Fruit fly (Drosophila melanogaster) whole organism, embryonic: ENCODE measurements around the gene puf.

Experiments
- Adf1 ChIP-seq: fragments of 200-800 bp; sonication (Bioruptor generic); IDR thresholded peaks from 2 replicates; pipeline ENCODE4 v1.3.6; 2022; ENCODE audit warnings: missing biosample characterization, missing genetic modification characterization
- Blimp-1 ChIP-seq: fragments of 200-800 bp; sonication (Bioruptor generic); optimal IDR thresholded peaks from 3 replicates; lab custom pipeline; 2018; ENCODE audit warnings: missing biosample characterization, missing genetic modification characterization, mild to moderate bottlenecking, moderate library complexity, missing genetic modification reagents
- CG10654 ChIP-seq: fragments of 200-800 bp; sonication (Bioruptor generic); optimal IDR thresholded peaks from 2 replicates; lab custom pipeline; 2016; ENCODE audit warnings: missing biosample characterization, missing genetic modification characterization
- CG11696 ChIP-seq: fragments of 200-800 bp; sonication (Bioruptor generic); IDR thresholded peaks from 2 replicates; pipeline ENCODE4 v1.3.6; 2022; ENCODE audit warnings: missing biosample characterization, missing genetic modification characterization
- CG13894 ChIP-seq: fragments of 200-800 bp; sonication (Bioruptor generic); optimal IDR thresholded peaks from 3 replicates; lab custom pipeline; 2018; ENCODE audit warnings: missing biosample characterization, mild to moderate bottlenecking, missing genetic modification characterization, moderate library complexity
- CG1647 ChIP-seq: fragments of 200-800 bp; sonication (Bioruptor generic); optimal IDR thresholded peaks from 3 replicates; lab custom pipeline; 2016; ENCODE audit warnings: missing biosample characterization, missing genetic modification characterization
- CG16863 ChIP-seq: fragments of 200-800 bp; sonication (Bioruptor generic); optimal IDR thresholded peaks from 3 replicates; lab custom pipeline; 2016; ENCODE audit warnings: missing biosample characterization, missing genetic modification characterization
- CG18011 ChIP-seq: fragments of 200-800 bp; sonication (Bioruptor generic); optimal IDR thresholded peaks from 2 replicates; lab custom pipeline; 2017; ENCODE audit warnings: missing biosample characterization, missing genetic modification characterization, mild to moderate bottlenecking, moderate library complexity, missing genotype
- CG3065 ChIP-seq: fragments of 200-800 bp; sonication (Bioruptor generic); optimal IDR thresholded peaks from 2 replicates; lab custom pipeline; 2016; ENCODE audit warnings: missing biosample characterization, missing genetic modification characterization
- CG31388 ChIP-seq: fragments of 200-800 bp; sonication (Bioruptor generic); optimal IDR thresholded peaks from 2 replicates; lab custom pipeline; 2016; ENCODE audit warnings: missing biosample characterization, missing genetic modification characterization
- CG33213 ChIP-seq: fragments of 200-800 bp; sonication (Bioruptor generic); optimal IDR thresholded peaks from 3 replicates; lab custom pipeline; 2016; ENCODE audit warnings: missing biosample characterization, missing genetic modification characterization
- CG34422 ChIP-seq: fragments of 200-800 bp; sonication (Bioruptor generic); IDR thresholded peaks from 3 replicates; pipeline ENCODE4 v1.3.6; 2022; ENCODE audit warnings: missing biosample characterization, missing genetic modification characterization
- CG5953 ChIP-seq: fragments of 200-800 bp; sonication (Bioruptor generic); IDR thresholded peaks from 2 replicates; pipeline ENCODE4 v1.3.6; 2022; ENCODE audit warnings: missing biosample characterization, missing genetic modification characterization
- CG6272 ChIP-seq: fragments of 200-800 bp; sonication (Bioruptor generic); IDR thresholded peaks from 2 replicates; pipeline ENCODE4 v1.3.6; 2022; ENCODE audit warnings: missing biosample characterization, missing genetic modification characterization
- CG7963 ChIP-seq: fragments of 200-800 bp; sonication (Bioruptor generic); IDR thresholded peaks from 3 replicates; pipeline ENCODE4 v1.3.6; 2022; ENCODE audit warnings: missing biosample characterization, missing genetic modification characterization; ENCODE audit not compliant: partially characterized antibody
- CG9727 ChIP-seq: fragments of 200-800 bp; sonication (Bioruptor generic); optimal IDR thresholded peaks from 3 replicates; lab custom pipeline; 2017; ENCODE audit warnings: missing biosample characterization, mild to moderate bottlenecking, missing genetic modification characterization
- CkIIα-i1 ChIP-seq: fragments of 200-800 bp; sonication (Bioruptor generic); IDR thresholded peaks from 2 replicates; pipeline ENCODE4 v1.3.6; 2022; ENCODE audit warnings: missing biosample characterization, missing genetic modification characterization
- Dp ChIP-seq: fragments of 200-800 bp; sonication (Bioruptor generic); optimal IDR thresholded peaks from 2 replicates; lab custom pipeline; 2018; ENCODE audit warnings: missing biosample characterization, mild to moderate bottlenecking, missing genetic modification characterization, moderate library complexity
- Dref ChIP-seq: fragments of 200-800 bp; sonication (Bioruptor generic); IDR thresholded peaks from 2 replicates; pipeline ENCODE4 v1.3.6; 2022; ENCODE audit warnings: missing biosample characterization, missing genetic modification characterization
- Drgx ChIP-seq: fragments of 200-800 bp; sonication (Bioruptor generic); IDR thresholded peaks from 2 replicates; pipeline ENCODE4 v1.3.6; 2022; ENCODE audit warnings: missing biosample characterization, missing genetic modification characterization
- Elba2 ChIP-seq: fragments of 200-800 bp; sonication (Bioruptor generic); optimal IDR thresholded peaks from 3 replicates; lab custom pipeline; 2016; ENCODE audit warnings: missing biosample characterization, missing genetic modification characterization
- Fer3 ChIP-seq: fragments of 200-800 bp; sonication (Bioruptor generic); optimal IDR thresholded peaks from 2 replicates; lab custom pipeline; 2018; ENCODE audit warnings: missing biosample characterization, mild to moderate bottlenecking, missing genetic modification characterization, moderate library complexity
- HLHmδ ChIP-seq: fragments of 200-800 bp; sonication (Bioruptor generic); optimal IDR thresholded peaks from 2 replicates; lab custom pipeline; 2018; ENCODE audit warnings: missing biosample characterization, mild to moderate bottlenecking, missing genetic modification characterization, moderate library complexity
- Hand ChIP-seq: fragments of 200-800 bp; sonication (Bioruptor generic); optimal IDR thresholded peaks from 2 replicates; lab custom pipeline; 2017; ENCODE audit warnings: mild to moderate bottlenecking, missing biosample characterization, missing genetic modification reagents, missing genetic modification characterization
- HmgZ ChIP-seq: fragments of 200-800 bp; sonication (Bioruptor generic); optimal IDR thresholded peaks from 2 replicates; lab custom pipeline; 2018; ENCODE audit warnings: missing biosample characterization, mild to moderate bottlenecking, missing genetic modification characterization
- MBD-R2 ChIP-seq: fragments of 200-800 bp; sonication (Bioruptor generic); IDR thresholded peaks from 2 replicates; pipeline ENCODE4 v1.3.6; 2022; ENCODE audit warnings: missing biosample characterization, missing genetic modification characterization
- Mes4 ChIP-seq: fragments of 200-800 bp; sonication (Bioruptor generic); optimal IDR thresholded peaks from 2 replicates; lab custom pipeline; 2016; ENCODE audit warnings: missing biosample characterization, missing genetic modification characterization
- Rfx ChIP-seq: fragments of 200-800 bp; sonication (Bioruptor generic); IDR thresholded peaks from 2 replicates; pipeline ENCODE4 v1.3.6; 2022; ENCODE audit warnings: missing biosample characterization, missing genetic modification characterization
- Usf ChIP-seq: fragments of 200-800 bp; sonication (Bioruptor generic); optimal IDR thresholded peaks from 2 replicates; lab custom pipeline; 2017; ENCODE audit warnings: missing genotype, missing biosample characterization, missing genetic modification characterization
- Xbp1 ChIP-seq: fragments of 200-800 bp; sonication (Bioruptor generic); optimal IDR thresholded peaks from 3 replicates; lab custom pipeline; 2016; ENCODE audit warnings: missing biosample characterization, mild to moderate bottlenecking, missing genetic modification characterization
- Xrp1 ChIP-seq: fragments of 200-800 bp; sonication (Bioruptor generic); IDR thresholded peaks from 2 replicates; pipeline ENCODE4 v1.3.6; 2022; ENCODE audit warnings: missing biosample characterization, missing genetic modification characterization
- abd-A ChIP-seq: fragments of 200-800 bp; sonication (Bioruptor generic); optimal IDR thresholded peaks from 3 replicates; lab custom pipeline; 2019; ENCODE audit warnings: missing biosample characterization, mild to moderate bottlenecking, missing genetic modification characterization, moderate library complexity
- ara ChIP-seq: fragments of 200-800 bp; sonication (Bioruptor generic); IDR thresholded peaks from 2 replicates; pipeline ENCODE4 v1.3.6; 2022; ENCODE audit warnings: missing biosample characterization, missing genetic modification characterization
- bowl ChIP-seq: fragments of 200-800 bp; sonication (Bioruptor generic); IDR thresholded peaks from 2 replicates; pipeline ENCODE4 v1.3.6; 2022; ENCODE audit warnings: missing biosample characterization, missing genetic modification characterization
- br ChIP-seq: fragments of >200 bp; optimal IDR thresholded peaks from 2 replicates; lab custom pipeline; 2017
- bsh ChIP-seq, 2 experiments: fragments of 200-800 bp; sonication (Bioruptor generic); optimal IDR thresholded peaks; 2 replicates each; lab custom pipeline; 2017 to 2018; ENCODE audit warnings: mild to moderate bottlenecking in 2 of 2, missing biosample characterization in 2 of 2, missing genetic modification characterization in 2 of 2, moderate library complexity in 1 of 2
- chm ChIP-seq: fragments of 200-800 bp; sonication (Bioruptor generic); IDR thresholded peaks from 2 replicates; pipeline ENCODE4 v1.3.6; 2022; ENCODE audit warnings: missing biosample characterization, missing genetic modification characterization
- corto ChIP-seq: fragments of 200-800 bp; sonication (Bioruptor generic); optimal IDR thresholded peaks from 2 replicates; lab custom pipeline; 2016; ENCODE audit warnings: missing biosample characterization, mild to moderate bottlenecking, missing genetic modification characterization, moderate library complexity
- crp ChIP-seq, 2 experiments: fragments of 200-800 bp; sonication (Bioruptor generic); optimal IDR thresholded peaks; 2 replicates in 1 of 2; 3 replicates in 1 of 2; lab custom pipeline; 2017; ENCODE audit warnings: missing biosample characterization in 2 of 2, missing genetic modification characterization in 2 of 2, mild to moderate bottlenecking in 1 of 2, moderate library complexity in 1 of 2
- da ChIP-seq: fragments of 200-800 bp; sonication (Bioruptor generic); optimal IDR thresholded peaks from 2 replicates; lab custom pipeline; 2016; ENCODE audit warnings: missing biosample characterization, missing genetic modification characterization
- danr ChIP-seq: fragments of 200-800 bp; sonication (Bioruptor generic); IDR thresholded peaks from 2 replicates; pipeline ENCODE4 v1.3.6; 2022; ENCODE audit warnings: missing biosample characterization, missing genetic modification characterization
- dysf ChIP-seq: fragments of 200-800 bp; sonication (Bioruptor generic); IDR thresholded peaks from 3 replicates; pipeline ENCODE4 v1.3.6; 2022; ENCODE audit warnings: missing biosample characterization, missing genetic modification characterization
- fd96Cb ChIP-seq: fragments of 200-800 bp; sonication (Bioruptor generic); optimal IDR thresholded peaks from 2 replicates; lab custom pipeline; 2018; ENCODE audit warnings: missing biosample characterization, mild to moderate bottlenecking, missing genetic modification characterization, moderate library complexity
- ftz-f1 ChIP-seq: fragments of 200-800 bp; sonication (Bioruptor generic); optimal IDR thresholded peaks from 2 replicates; lab custom pipeline; 2016; ENCODE audit warnings: missing biosample characterization, missing genetic modification characterization
- kni ChIP-seq: fragments of 200-800 bp; sonication (Bioruptor generic); optimal IDR thresholded peaks from 3 replicates; lab custom pipeline; 2017; ENCODE audit warnings: mild to moderate bottlenecking, missing biosample characterization, missing genetic modification reagents, missing genetic modification characterization
- onecut ChIP-seq: fragments of 200-800 bp; sonication (Bioruptor generic); IDR thresholded peaks from 2 replicates; pipeline ENCODE4 v1.3.6; 2022; ENCODE audit warnings: missing biosample characterization, missing genetic modification characterization
- pzg ChIP-seq: fragments of 200-800 bp; sonication (Bioruptor generic); optimal IDR thresholded peaks from 3 replicates; lab custom pipeline; 2018; ENCODE audit warnings: missing biosample characterization, mild to moderate bottlenecking, missing genetic modification characterization, moderate library complexity
- rib ChIP-seq: fragments of 200-800 bp; sonication (Bioruptor generic); IDR thresholded peaks from 2 replicates; pipeline ENCODE4 v1.3.6; 2022; ENCODE audit warnings: missing biosample characterization, missing genetic modification characterization
- row ChIP-seq: fragments of 200-800 bp; sonication (Bioruptor generic); IDR thresholded peaks from 3 replicates; pipeline ENCODE4 v1.3.6; 2022; ENCODE audit warnings: missing biosample characterization, missing genetic modification characterization
- sim ChIP-seq: fragments of 200-800 bp; sonication (Bioruptor generic); IDR thresholded peaks from 2 replicates; pipeline ENCODE4 v1.3.6; 2022; ENCODE audit warnings: missing biosample characterization, missing genetic modification characterization
- twi ChIP-seq: fragments of 200-800 bp; optimal IDR thresholded peaks from 2 replicates; lab custom pipeline; 2019; ENCODE audit warnings: missing biosample characterization, mild to moderate bottlenecking, missing genetic modification characterization, moderate library complexity

puf gene

DNA sequence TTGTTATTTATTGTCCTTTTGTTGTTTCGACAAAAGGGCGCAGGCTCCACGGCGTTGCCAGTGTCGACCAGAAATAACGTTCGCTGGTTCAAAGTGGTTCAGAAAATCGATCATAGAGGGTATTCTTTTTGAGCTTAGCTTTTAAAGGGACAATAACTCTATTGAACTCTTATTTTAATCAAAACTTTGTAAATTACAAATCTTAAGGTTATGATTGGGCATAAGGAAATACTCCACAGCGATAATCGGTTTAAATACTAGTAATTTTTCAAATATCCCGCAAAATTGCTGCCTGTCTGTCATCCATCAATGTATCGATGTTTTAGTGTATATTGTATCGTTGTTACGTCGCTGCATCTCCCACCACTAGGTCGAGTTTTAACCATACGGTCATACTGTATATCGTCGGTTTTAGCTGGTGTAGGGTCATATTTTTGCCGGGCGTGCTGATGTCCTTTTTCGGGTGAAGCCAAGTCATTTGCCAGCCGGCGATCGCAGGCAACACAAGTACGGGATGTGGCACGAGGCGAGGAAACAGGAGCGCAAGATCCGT, 5.0 kb upstream of the puf start, which contains the start of the genes CG31125 and CG6695 (continued):
- TF ChIP-seq br (lab: Kevin White, UChicago) (no peak), danr (GFP tag; lab: Robert Waterston, UW) (no peak), sim (GFP tag; lab: Robert Waterston, UW) (no peak), CG11696 (GFP tag; lab: Robert Waterston, UW) (no peak), CG10654 (peak; percentile 40), HLHmδ (no peak), CG9727 (GFP tag; lab: Kevin White, UChicago) (peak; percentile 57), CG6272 (no peak), Fer3 (tag; lab: Kevin White, UChicago) (no peak), Usf (GFP tag; lab: Kevin White, UChicago) (no peak), Xrp1 (GFP tag; lab: Robert Waterston, UW) (peak; percentile 33; the same call in 1 of the 2 replicates), bowl (no peak), da (GFP tag; lab: Kevin White, UChicago) (no peak), corto (GFP tag; lab: Kevin White, UChicago) (no peak), CG16863 (peak; percentile 48), Mes4 (peak; percentile 0), CG34422 (GFP tag; lab: Robert Waterston, UW) (peak; percentile 61; the same call in 1 of the 3 replicates)

DNA sequence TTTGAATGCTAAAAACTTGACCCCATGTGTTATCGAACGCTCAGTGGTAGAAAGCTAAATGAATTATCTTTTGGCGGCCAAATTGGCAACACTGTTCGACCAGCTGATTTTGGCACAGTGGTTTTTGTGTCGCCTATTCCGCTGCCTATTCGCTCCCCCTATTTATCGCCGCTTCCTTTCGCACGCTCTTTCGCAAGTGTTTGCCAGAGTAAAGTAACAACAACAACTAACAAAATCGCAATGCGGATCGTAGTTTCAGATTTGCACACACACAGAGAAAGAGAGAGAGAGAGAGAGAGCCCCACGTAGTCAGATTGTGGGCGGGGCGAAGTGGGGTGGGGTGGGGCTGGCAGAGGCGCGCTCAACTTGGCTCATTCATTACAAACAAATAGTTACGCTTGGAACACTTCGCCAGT, 1.2 kb upstream of the puf start:
- TF ChIP-seq CG31388 (GFP tag; lab: Kevin White, UChicago), result no peak
- no peak for TF ChIP-seq CG7963 (GFP tag; lab: Robert Waterston, UW)
- peak; percentile 52 for TF ChIP-seq Dref (GFP tag; lab: Robert Waterston, UW)
- TF ChIP-seq chm (GFP tag; lab: Robert Waterston, UW), result no peak
- TF ChIP-seq fd96Cb (tag; lab: Kevin White, UChicago), result no peak
- TF ChIP-seq abd-A (tag; lab: Kevin White, UChicago), result no peak
- TF ChIP-seq onecut, result no peak
- TF ChIP-seq ftz-f1 (GFP tag; lab: Kevin White, UChicago), result no peak
- peak; percentile 7 for TF ChIP-seq HmgZ (tag; lab: Kevin White, UChicago)
- peak in 1 of 2 experiments; percentile 81 for TF ChIP-seq crp (GFP tag; optimal IDR thresholded peaks at IDR 0.05; lab: Kevin White, UChicago)
- TF ChIP-seq Blimp-1, result no peak
- no peak for TF ChIP-seq twi (tag; lab: Kevin White, UChicago)
- TF ChIP-seq pzg (GFP tag; lab: Kevin White, UChicago), result peak; percentile 51
- no peak for TF ChIP-seq CG5953 (GFP tag; lab: Robert Waterston, UW)
- TF ChIP-seq CG18011 (GFP tag; lab: Kevin White, UChicago), result peak; percentile 80
- TF ChIP-seq Elba2 (GFP tag; lab: Kevin White, UChicago), result no peak
- peak; percentile 28 for TF ChIP-seq Hand
- peak in 1 of 2 experiments; percentile 63 for TF ChIP-seq bsh (GFP tag; optimal IDR thresholded peaks at IDR 0.05; lab: Kevin White, UChicago)
- TF ChIP-seq Drgx (GFP tag; lab: Robert Waterston, UW), result peak; percentile 35; the same call in 1 of the 2 replicates
- peak; percentile 18; the same call in 1 of the 2 replicates for TF ChIP-seq MBD-R2
- TF ChIP-seq CG13894 (tag; lab: Kevin White, UChicago), result no peak
- TF ChIP-seq Adf1 (GFP tag; lab: Robert Waterston, UW), result peak; percentile 62
- no peak for TF ChIP-seq Xbp1 (GFP tag; lab: Kevin White, UChicago)
- TF ChIP-seq Rfx (GFP tag; lab: Robert Waterston, UW), result peak; percentile 16; the same call in 1 of the 2 replicates
- TF ChIP-seq ara (GFP tag; lab: Robert Waterston, UW), result no peak
- TF ChIP-seq dysf, result 0 out of 3 replicates have a peak, but pooled peaks have one; percentile 19
- TF ChIP-seq kni, result no peak
- peak; percentile 11 for TF ChIP-seq Dp (GFP tag; lab: Kevin White, UChicago)
- peak; percentile 80 for TF ChIP-seq rib (GFP tag; lab: Robert Waterston, UW)
- no peak for TF ChIP-seq CG1647 (GFP tag; lab: Kevin White, UChicago)
- peak; percentile 63 for TF ChIP-seq row
- no peak for TF ChIP-seq CG3065 (GFP tag; lab: Kevin White, UChicago)
- TF ChIP-seq CkIIα-i1, result no peak
- no peak for TF ChIP-seq CG33213 (GFP tag; lab: Kevin White, UChicago)
